Worm (Caenorhabditis elegans) whole organism, mixed stage, embryonic: ENCODE measurements around the gene nex-4.

Experiments used
- M03D4.4 ChIP-seq: sonication (generic microtip); optimal IDR thresholded peaks from 2 replicates; lab custom pipeline; 2017; ENCODE audit warnings: mild to moderate bottlenecking, missing genetic modification characterization, missing compliant biosample characterization
- bed-3 ChIP-seq: fragments of 200-800 bp; sonication (Bioruptor generic); optimal IDR thresholded peaks from 3 replicates; lab custom pipeline; 2018; ENCODE audit warnings: mild to moderate bottlenecking, missing genetic modification characterization, moderate library complexity, missing compliant biosample characterization
- blmp-1 ChIP-seq: fragments of 150-350 bp; optimal IDR thresholded peaks from 2 replicates; lab custom pipeline; 2014; ENCODE audit warnings: missing biosample characterization, missing genetic modification characterization
- ceh-39 ChIP-seq: fragments of 150-350 bp; optimal IDR thresholded peaks from 2 replicates; lab custom pipeline; 2014; ENCODE audit warnings: missing biosample characterization, missing genetic modification characterization
- ceh-43 ChIP-seq: fragments of 200-800 bp; sonication (Bioruptor generic); optimal IDR thresholded peaks from 2 replicates; lab custom pipeline; 2018; ENCODE audit warnings: mild to moderate bottlenecking, missing genetic modification characterization, moderate library complexity, missing compliant biosample characterization
- ceh-83 ChIP-seq: fragments of 200-800 bp; sonication (Bioruptor generic); optimal IDR thresholded peaks from 2 replicates; lab custom pipeline; 2018; ENCODE audit warnings: mild to moderate bottlenecking, missing genetic modification characterization, missing compliant biosample characterization
- ces-1 ChIP-seq: fragments of 150-350 bp; optimal IDR thresholded peaks from 2 replicates; lab custom pipeline; 2014; ENCODE audit warnings: missing biosample characterization, missing genetic modification reagents, missing genetic modification characterization
- cnd-1 ChIP-seq: fragments of 200-800 bp; sonication (Bioruptor generic); optimal IDR thresholded peaks from 2 replicates; lab custom pipeline; 2018; ENCODE audit warnings: mild to moderate bottlenecking, missing genetic modification characterization, missing compliant biosample characterization
- drap-1 ChIP-seq: fragments of 200-800 bp; sonication (Bioruptor generic); optimal IDR thresholded peaks from 3 replicates; lab custom pipeline; 2018; ENCODE audit warnings: mild to moderate bottlenecking, missing genetic modification characterization, missing compliant biosample characterization
- elt-1 ChIP-seq: sonication (generic microtip); optimal IDR thresholded peaks from 2 replicates; lab custom pipeline; 2017; ENCODE audit warnings: missing genetic modification characterization, mild to moderate bottlenecking, missing compliant biosample characterization, antibody characterized with exemption, moderate library complexity, borderline replicate concordance; ENCODE audit not compliant: insufficient read depth
- elt-3 ChIP-seq: fragments of 150-350 bp; optimal IDR thresholded peaks from 2 replicates; lab custom pipeline; 2014; ENCODE audit warnings: missing biosample characterization, missing genetic modification characterization
- flh-1 ChIP-seq: fragments of 200-800 bp; sonication (Bioruptor generic); optimal IDR thresholded peaks from 2 replicates; lab custom pipeline; 2018; ENCODE audit warnings: mild to moderate bottlenecking, missing genetic modification characterization, moderate library complexity, missing compliant biosample characterization
- ham-2 ChIP-seq: fragments of 200-800 bp; sonication (Bioruptor generic); optimal IDR thresholded peaks from 2 replicates; lab custom pipeline; 2018; ENCODE audit warnings: mild to moderate bottlenecking, missing genetic modification characterization, missing compliant biosample characterization
- hlh-1 ChIP-seq: fragments of 150-350 bp; optimal IDR thresholded peaks from 2 replicates; lab custom pipeline; 2014; ENCODE audit warnings: missing biosample characterization, missing genetic modification reagents, missing genetic modification characterization
- lin-13 ChIP-seq: fragments of 150-350 bp; optimal IDR thresholded peaks from 2 replicates; lab custom pipeline; 2014; ENCODE audit warnings: missing biosample characterization, missing genetic modification characterization
- lin-32 ChIP-seq: fragments of 200-800 bp; sonication (Bioruptor generic); optimal IDR thresholded peaks from 2 replicates; lab custom pipeline; 2018; ENCODE audit warnings: mild to moderate bottlenecking, missing genetic modification characterization, missing compliant biosample characterization
- lsy-2 ChIP-seq: fragments of 150-350 bp; optimal IDR thresholded peaks from 2 replicates; lab custom pipeline; 2014; ENCODE audit warnings: missing biosample characterization, missing genetic modification characterization
- mab-5 ChIP-seq: fragments of 150-350 bp; optimal IDR thresholded peaks from 2 replicates; lab custom pipeline; 2014; ENCODE audit warnings: missing biosample characterization, missing genetic modification characterization
- mep-1 ChIP-seq: fragments of 150-350 bp; optimal IDR thresholded peaks from 2 replicates; lab custom pipeline; 2017; ENCODE audit warnings: missing biosample characterization, missing genetic modification reagents, missing genetic modification characterization, inconsistent platforms
- mls-2 ChIP-seq: sonication (generic microtip); optimal IDR thresholded peaks from 2 replicates; lab custom pipeline; 2016; ENCODE audit warnings: mild to moderate bottlenecking, missing genetic modification characterization, moderate library complexity, missing compliant biosample characterization
- nhr-12 ChIP-seq: fragments of 150-350 bp; optimal IDR thresholded peaks from 2 replicates; lab custom pipeline; 2014; ENCODE audit warnings: missing biosample characterization, missing genetic modification characterization
- nhr-2 ChIP-seq: fragments of 150-350 bp; optimal IDR thresholded peaks from 2 replicates; lab custom pipeline; 2014; ENCODE audit warnings: missing biosample characterization, missing genetic modification characterization
- nhr-237 ChIP-seq: fragments of 150-350 bp; optimal IDR thresholded peaks from 2 replicates; lab custom pipeline; 2014; ENCODE audit warnings: missing biosample characterization, missing genetic modification characterization
- nhr-28 ChIP-seq: fragments of 150-350 bp; optimal IDR thresholded peaks from 2 replicates; lab custom pipeline; 2014; ENCODE audit warnings: missing biosample characterization, missing genetic modification characterization
- nhr-76 ChIP-seq: sonication (generic microtip); optimal IDR thresholded peaks from 2 replicates; lab custom pipeline; 2017; ENCODE audit warnings: missing biosample characterization, missing genetic modification characterization
- pha-4 ChIP-seq: fragments of 150-350 bp; optimal IDR thresholded peaks from 2 replicates; lab custom pipeline; 2018; ENCODE audit warnings: missing biosample characterization, missing genetic modification reagents, missing genetic modification characterization
- sem-2 ChIP-seq: fragments of 200-800 bp; sonication (Bioruptor generic); optimal IDR thresholded peaks from 2 replicates; lab custom pipeline; 2018; ENCODE audit warnings: mild to moderate bottlenecking, missing genetic modification characterization, missing compliant biosample characterization
- snpc-4 ChIP-seq: fragments of 150-350 bp; optimal IDR thresholded peaks from 2 replicates; lab custom pipeline; 2014; ENCODE audit warnings: missing biosample characterization, missing genetic modification characterization
- sptf-1 ChIP-seq: sonication (generic microtip); optimal IDR thresholded peaks from 2 replicates; lab custom pipeline; 2017; ENCODE audit warnings: mild to moderate bottlenecking, missing genetic modification characterization, moderate library complexity, missing compliant biosample characterization
- tbx-8 ChIP-seq: fragments of 200-800 bp; sonication (Bioruptor generic); optimal IDR thresholded peaks from 2 replicates; lab custom pipeline; 2018; ENCODE audit warnings: mild to moderate bottlenecking, missing genetic modification characterization, moderate library complexity, missing compliant biosample characterization
- unc-120 ChIP-seq: sonication (generic microtip); optimal IDR thresholded peaks from 2 replicates; lab custom pipeline; 2017; ENCODE audit warnings: missing genetic modification characterization, missing compliant biosample characterization; ENCODE audit not compliant: poor library complexity, severe bottlenecking
- unc-39 ChIP-seq: fragments of 150-350 bp; optimal IDR thresholded peaks from 2 replicates; lab custom pipeline; 2014; ENCODE audit warnings: missing biosample characterization, missing genetic modification characterization
- unc-62 ChIP-seq: fragments of 150-350 bp; optimal IDR thresholded peaks from 2 replicates; lab custom pipeline; 2014; ENCODE audit warnings: missing biosample characterization, missing genetic modification reagents, missing genetic modification characterization
- zip-8 ChIP-seq: fragments of 150-350 bp; optimal IDR thresholded peaks from 2 replicates; lab custom pipeline; 2014; ENCODE audit warnings: missing biosample characterization, missing genetic modification characterization
- ztf-11 ChIP-seq: fragments of 150-350 bp; optimal IDR thresholded peaks from 2 replicates; lab custom pipeline; 2014; ENCODE audit warnings: missing biosample characterization, missing genetic modification characterization

Gene nex-4

ce11 chrV:4823323-4823682 is 27.9 kb upstream of the nex-4 start, which contains the start of gene adss-1:
Gene adss-1 (minus strand): TSS chrV:4823423.
- TF ChIP-seq sptf-1 (no peak), lsy-2 (no peak), nhr-237 (tag; lab: Kevin White, UChicago) (no peak), lin-32 (GFP tag; lab: Kevin White, UChicago) (no peak), ceh-39 (tag; lab: Kevin White, UChicago) (no peak), ham-2 (GFP tag; lab: Kevin White, UChicago) (no peak), unc-62 (GFP tag; lab: Kevin White, UChicago) (no peak), zip-8 (tag; lab: Kevin White, UChicago) (no peak), elt-1 (no peak), cnd-1 (no peak), lin-13 (tag; lab: Kevin White, UChicago) (no peak)

ce11 chrV:4823683-4824391 is 27.4 kb upstream of the nex-4 start:
- TF ChIP-seq bed-3 (GFP tag; lab: Kevin White, UChicago) (no peak), nhr-28 (no peak), ztf-11 (tag; lab: Kevin White, UChicago) (no peak), unc-120 (tag; lab: Kevin White, UChicago) (no peak), lin-13 (tag; lab: Kevin White, UChicago) (no peak), nhr-76 (no peak), nhr-2 (no peak), sptf-1 (no peak), elt-3 (tag; lab: Kevin White, UChicago) (no peak)

DNA sequence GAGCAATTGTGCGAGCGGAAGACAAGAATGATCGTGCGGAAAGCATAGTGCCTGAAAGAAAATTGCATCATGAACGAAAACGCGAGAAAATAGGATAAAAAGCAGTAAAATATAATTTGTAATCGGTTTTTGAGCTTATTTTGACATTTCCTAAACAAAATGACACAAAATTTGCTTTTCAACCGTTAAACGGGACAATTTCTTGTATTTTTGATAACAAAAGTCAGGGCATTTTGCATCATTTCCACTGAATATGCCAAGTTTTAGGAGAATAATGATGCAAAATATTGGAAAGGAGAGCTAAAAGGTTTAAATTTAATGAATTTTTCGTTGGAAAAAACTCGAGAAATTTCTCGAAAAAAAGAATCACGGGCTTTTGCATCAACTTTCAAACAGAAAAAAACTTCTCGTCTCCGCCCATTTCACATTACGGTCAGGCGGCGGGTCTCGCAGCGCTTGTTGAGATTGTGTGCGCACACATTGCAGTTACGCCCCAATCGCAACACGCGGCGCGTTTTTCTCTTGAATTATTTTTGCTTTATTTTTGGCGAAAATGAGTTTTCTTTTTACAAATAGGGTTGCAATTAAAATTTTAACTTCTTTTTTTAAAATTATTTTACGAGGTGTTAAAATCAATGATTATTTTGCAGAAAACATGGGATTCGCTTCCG is 24.4 kb upstream of the nex-4 start, which contains the start of the genes hsp-6 and C37H5.5:
hsp-6 (minus strand) TSS at position 51 of the 671 bp plus-strand sequence.
C37H5.5 (plus strand) TSS at position 651 of the 671 bp plus-strand sequence.
- TF ChIP-seq nhr-237 (tag; lab: Kevin White, UChicago) (peak; percentile 79), snpc-4 (tag; lab: Kevin White, UChicago) (no peak), lin-13 (tag; lab: Kevin White, UChicago) (peak; percentile 83), ham-2 (GFP tag; lab: Kevin White, UChicago) (no peak), nhr-12 (no peak), unc-39 (tag; lab: Kevin White, UChicago) (no peak), sptf-1 (peak; percentile 58), ceh-43 (GFP tag; lab: Kevin White, UChicago) (no peak), mls-2 (tag; lab: Kevin White, UChicago) (no peak), pha-4 (peak; percentile 24), mab-5 (tag; lab: Kevin White, UChicago) (no peak), lsy-2 (peak; percentile 88), zip-8 (tag; lab: Kevin White, UChicago) (no peak), elt-1 (no peak), unc-120 (tag; lab: Kevin White, UChicago) (peak; percentile 49), mep-1 (tag; lab: Kevin White, UChicago) (peak; percentile 91), nhr-76 (no peak), hlh-1 (tag; lab: Kevin White, UChicago) (peak; percentile 67), ztf-11 (tag; lab: Kevin White, UChicago) (no peak), tbx-8 (GFP tag; lab: Kevin White, UChicago) (no peak), lin-32 (GFP tag; lab: Kevin White, UChicago) (no peak), sem-2 (GFP tag; lab: Kevin White, UChicago) (no peak), ceh-83 (no peak), blmp-1 (tag; lab: Kevin White, UChicago) (no peak), drap-1 (GFP tag; lab: Kevin White, UChicago) (peak; percentile 10), flh-1 (GFP tag; lab: Kevin White, UChicago) (no peak), ceh-39 (tag; lab: Kevin White, UChicago) (no peak), M03D4.4 (tag; lab: Kevin White, UChicago) (peak; percentile 4), cnd-1 (peak; percentile 18), bed-3 (GFP tag; lab: Kevin White, UChicago) (no peak), nhr-28 (no peak), ces-1 (GFP tag; lab: Kevin White, UChicago) (peak; percentile 65), nhr-2 (peak; percentile 22), unc-62 (GFP tag; lab: Kevin White, UChicago) (peak; percentile 19), elt-3 (tag; lab: Kevin White, UChicago) (no peak)
